Fruit fly (Drosophila melanogaster) whole organism: ENCODE data around the gene hmw.

Experiments
- Dll ChIP-seq: fragments of >200 bp; optimal IDR thresholded peaks from 2 replicates; lab custom pipeline; 2017
- pan ChIP-seq: fragments of >200 bp; optimal IDR thresholded peaks from 2 replicates; lab custom pipeline; 2017

DNA sequence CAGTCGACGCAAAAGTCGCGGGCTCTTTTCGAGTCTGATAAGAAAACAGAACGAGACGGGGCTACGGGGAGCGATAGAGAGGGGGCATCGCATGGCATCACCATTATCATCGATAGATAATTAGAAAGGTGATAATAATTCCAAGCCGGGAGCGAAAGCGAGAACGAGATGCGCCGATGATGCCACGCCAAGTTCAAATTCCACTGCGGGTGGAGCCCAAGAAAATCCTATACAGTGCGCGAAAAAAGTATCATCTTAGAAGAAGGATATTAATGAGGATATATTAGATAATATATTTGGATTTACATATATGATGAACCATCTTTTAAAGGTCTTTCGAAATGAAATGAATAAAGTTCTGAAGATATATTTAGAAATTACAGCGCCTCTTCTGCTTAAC, 49.0 kb upstream of the hmw start:
- TF ChIP-seq pan (lab: Kevin White, UChicago), result no peak
- no peak for TF ChIP-seq Dll (lab: Kevin White, UChicago)
